Worm (Caenorhabditis elegans): ENCODE data around the gene C50E3.11.

The C50E3.11 gene

DNA sequence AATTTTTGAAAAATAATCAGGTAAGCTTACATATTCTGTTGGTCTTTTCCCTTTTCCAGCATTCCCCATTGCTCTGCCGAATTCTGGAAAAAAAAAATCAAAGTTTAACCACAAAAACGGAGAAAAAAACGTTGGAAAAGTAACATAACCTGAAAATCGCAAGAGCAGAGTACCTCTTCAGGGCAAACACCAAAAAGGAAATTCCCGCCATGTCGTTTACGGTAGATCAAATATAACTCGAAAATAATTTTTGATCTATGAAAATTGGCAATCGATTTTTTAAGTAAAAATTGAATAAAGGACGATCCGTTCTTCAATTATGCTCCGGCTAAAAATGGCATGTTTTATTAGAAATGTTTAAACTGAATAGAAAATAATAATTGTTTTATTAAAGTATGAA, at the start of gene C50E3.11:
Gene C50E3.11 (minus strand): TSS at position 83 of the 400 bp plus-strand sequence.
- TF ChIP-seq him-1 (tag; optimal IDR thresholded peaks at IDR 0.05) (no peak), dao-5 (tag; optimal IDR thresholded peaks at IDR 0.05) (no peak), W03F9.2 (tag; optimal IDR thresholded peaks at IDR 0.05) (no peak)

DNA sequence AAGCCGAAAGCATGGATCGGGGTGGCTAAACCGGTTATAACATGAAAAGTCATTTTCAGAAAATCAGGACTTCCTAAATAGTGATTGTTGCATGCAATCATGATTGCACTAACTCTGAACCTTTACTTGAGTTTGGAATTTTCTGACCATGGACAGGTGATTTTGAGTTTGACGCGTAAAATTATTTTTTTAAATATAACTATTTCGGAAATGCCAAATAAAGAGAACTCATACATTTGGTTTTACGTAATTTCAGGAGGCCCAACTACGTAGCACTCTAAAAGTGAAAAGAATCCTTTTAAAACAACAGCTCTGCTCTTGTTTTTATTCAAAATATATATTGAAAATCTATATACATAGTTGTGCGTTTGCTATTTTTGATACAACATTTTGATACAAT, 48.5 kb upstream of the C50E3.11 start, which contains the start of gene srh-234:
Gene srh-234 (minus strand): TSS at position 101 of the 400 bp plus-strand sequence.
- no peak for TF ChIP-seq him-1 (tag; optimal IDR thresholded peaks at IDR 0.05)

DNA sequence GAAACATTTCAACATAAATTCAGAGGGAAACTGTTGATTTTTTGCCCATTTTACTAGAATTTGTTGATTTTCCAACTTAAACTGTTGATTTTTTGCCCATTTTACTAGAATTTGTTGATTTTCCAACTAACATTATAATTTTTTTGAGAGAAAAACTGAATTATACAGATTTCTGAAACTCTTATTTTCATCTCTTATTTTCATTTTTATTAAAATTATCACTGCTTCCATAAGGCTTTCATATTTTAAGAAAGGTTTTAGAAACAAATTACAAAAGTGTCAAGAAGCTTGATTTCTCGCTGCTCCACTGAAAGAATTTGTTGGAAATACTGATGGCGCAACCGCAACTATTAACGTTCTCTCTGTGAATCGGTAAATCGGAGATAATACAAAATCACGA, 46.7 kb upstream of the C50E3.11 start:
- TF ChIP-seq him-1 (tag; optimal IDR thresholded peaks at IDR 0.05) (no peak), dao-5 (tag; optimal IDR thresholded peaks at IDR 0.05) (no peak), W03F9.2 (tag; optimal IDR thresholded peaks at IDR 0.05) (no peak)

DNA sequence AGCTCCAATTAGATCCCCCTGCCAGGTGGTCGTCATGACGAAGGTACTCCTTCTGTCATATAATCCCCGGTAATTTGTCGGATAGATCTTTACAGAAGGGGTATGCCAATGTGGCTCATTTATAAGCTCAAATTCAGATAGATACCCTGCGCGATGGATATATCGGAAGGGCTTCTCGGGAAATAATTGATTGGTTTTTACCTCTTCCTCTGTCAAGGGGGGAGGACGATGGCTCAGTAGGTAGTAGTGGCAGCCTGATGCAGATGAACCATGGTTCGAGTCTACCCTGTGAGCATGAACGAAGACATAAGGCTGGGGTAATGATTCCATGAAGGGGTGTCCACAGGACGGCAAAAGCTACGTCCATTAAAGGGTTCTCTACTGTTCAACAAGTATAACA, 43.9 kb upstream of the C50E3.11 start:
- TF ChIP-seq W03F9.2 (tag; optimal IDR thresholded peaks at IDR 0.05) (no peak), him-1 (tag; optimal IDR thresholded peaks at IDR 0.05) (no peak), dao-5 (tag; optimal IDR thresholded peaks at IDR 0.05) (no peak)

DNA sequence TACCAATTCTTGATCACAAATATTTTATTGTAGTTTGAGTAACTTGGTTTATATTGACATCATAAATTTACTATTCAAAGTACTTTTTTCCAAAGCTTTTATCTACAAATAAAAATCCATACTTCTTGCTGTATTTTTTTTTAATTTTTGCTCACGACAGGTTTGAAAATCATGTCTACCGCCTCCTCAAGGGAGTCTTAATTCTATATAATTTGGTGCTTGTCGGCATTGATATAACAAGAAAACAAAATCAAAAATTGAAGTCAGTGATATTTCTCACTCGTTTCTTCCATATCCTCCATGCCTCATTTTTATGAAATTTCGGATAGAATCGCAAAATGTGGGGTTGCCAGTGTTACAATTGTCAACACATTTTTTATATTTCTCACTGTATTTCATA, 42.2 kb upstream of the C50E3.11 start, which contains the start of gene str-47:
Gene str-47 (plus strand): TSS at position 301 of the 400 bp plus-strand sequence.
- TF ChIP-seq him-1 (tag; optimal IDR thresholded peaks at IDR 0.05) (no peak), dao-5 (tag; optimal IDR thresholded peaks at IDR 0.05) (no peak), W03F9.2 (tag; optimal IDR thresholded peaks at IDR 0.05) (no peak)

DNA sequence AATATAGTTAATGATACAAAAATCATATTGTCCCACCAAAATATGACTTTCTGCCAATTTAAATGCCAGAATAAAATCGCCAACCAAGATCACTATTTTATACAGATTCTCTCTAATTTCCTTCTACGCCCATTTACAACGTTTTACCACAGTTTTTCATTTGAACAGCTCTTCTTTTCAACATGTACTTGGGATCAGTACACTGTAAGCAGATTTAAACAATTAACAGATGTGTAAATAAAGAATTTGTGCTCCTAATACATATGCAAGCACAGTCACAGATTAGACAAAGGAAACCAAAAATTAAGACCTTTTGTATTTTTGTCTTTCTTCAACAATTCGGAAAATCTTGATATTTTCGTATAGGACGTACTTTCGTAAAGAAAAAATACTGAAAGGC, 40.1 kb upstream of the C50E3.11 start, which contains the start of gene F07C4.11:
Gene F07C4.11 (minus strand): TSS at position 101 of the 400 bp plus-strand sequence.
- TF ChIP-seq dao-5 (tag; optimal IDR thresholded peaks at IDR 0.05): no peak
- TF ChIP-seq W03F9.2 (tag; optimal IDR thresholded peaks at IDR 0.05): no peak
- no peak for TF ChIP-seq him-1 (tag; optimal IDR thresholded peaks at IDR 0.05)

DNA sequence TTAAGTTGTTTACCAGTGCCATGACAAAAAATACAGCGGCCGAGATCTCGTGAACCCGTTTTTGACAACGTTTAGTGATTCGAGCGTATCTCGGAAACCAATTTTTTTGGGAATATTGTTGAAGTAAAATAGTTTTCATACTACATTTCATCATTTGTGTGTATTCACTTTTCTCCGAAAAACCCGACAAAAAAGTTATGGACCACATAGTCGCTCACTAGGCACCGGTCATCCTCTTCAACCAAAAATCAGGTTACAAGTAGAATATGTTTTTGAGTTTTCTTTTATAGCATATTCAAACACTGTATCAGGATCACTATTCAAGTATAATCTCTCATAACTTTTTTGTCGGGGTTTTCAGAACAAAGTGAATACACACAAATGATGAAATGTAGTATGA, 38.4 kb upstream of the C50E3.11 start:
- TF ChIP-seq W03F9.2 (tag; optimal IDR thresholded peaks at IDR 0.05) (no peak), dao-5 (tag; optimal IDR thresholded peaks at IDR 0.05) (no peak), him-1 (tag; optimal IDR thresholded peaks at IDR 0.05) (no peak)

DNA sequence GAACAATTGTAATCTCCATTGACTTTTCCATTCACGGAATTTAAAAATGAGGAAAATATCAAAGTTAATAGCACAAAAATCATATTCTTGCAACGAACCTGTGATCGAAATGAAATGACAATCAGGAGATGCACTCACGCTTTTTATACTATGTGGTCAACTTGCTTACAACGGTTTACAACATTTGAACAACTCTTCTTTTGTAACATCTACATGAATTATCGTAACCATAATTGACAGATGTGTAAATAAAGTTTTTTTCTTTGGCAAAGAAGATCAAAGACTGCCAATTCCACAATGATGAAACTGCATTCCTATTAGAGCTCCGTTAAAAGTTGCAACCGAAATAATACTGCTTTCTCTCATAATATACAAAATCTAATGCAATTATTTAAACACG, 36.5 kb upstream of the C50E3.11 start, which contains the start of gene F07C4.10:
Gene F07C4.10 (minus strand): TSS at position 101 of the 400 bp plus-strand sequence.
- no peak for TF ChIP-seq him-1 (tag; optimal IDR thresholded peaks at IDR 0.05)
- TF ChIP-seq W03F9.2 (tag; optimal IDR thresholded peaks at IDR 0.05): no peak
- no peak for TF ChIP-seq dao-5 (tag; optimal IDR thresholded peaks at IDR 0.05)

DNA sequence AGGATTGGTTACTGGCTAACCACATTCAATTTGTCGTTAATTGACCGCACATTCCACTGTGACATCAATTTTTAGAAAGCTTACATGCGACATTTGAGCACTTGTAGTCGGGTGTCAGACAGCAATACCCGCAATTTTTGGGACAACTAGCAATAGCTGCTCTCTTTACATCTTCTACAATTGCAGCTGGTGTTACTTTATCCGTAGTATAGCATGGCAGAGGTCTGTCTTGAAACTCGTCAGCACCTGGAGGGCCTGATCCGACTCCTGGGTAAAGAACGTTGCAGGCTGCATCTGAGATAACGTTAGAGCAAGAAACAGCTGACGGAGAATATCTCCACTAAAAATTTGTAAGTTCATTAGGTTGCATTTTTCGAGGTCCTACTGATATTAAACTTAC, 36.1 kb upstream of the C50E3.11 start:
- TF ChIP-seq him-1 (tag; optimal IDR thresholded peaks at IDR 0.05): no peak
- no peak for TF ChIP-seq dao-5 (tag; optimal IDR thresholded peaks at IDR 0.05)
- no peak for TF ChIP-seq W03F9.2 (tag; optimal IDR thresholded peaks at IDR 0.05)

DNA sequence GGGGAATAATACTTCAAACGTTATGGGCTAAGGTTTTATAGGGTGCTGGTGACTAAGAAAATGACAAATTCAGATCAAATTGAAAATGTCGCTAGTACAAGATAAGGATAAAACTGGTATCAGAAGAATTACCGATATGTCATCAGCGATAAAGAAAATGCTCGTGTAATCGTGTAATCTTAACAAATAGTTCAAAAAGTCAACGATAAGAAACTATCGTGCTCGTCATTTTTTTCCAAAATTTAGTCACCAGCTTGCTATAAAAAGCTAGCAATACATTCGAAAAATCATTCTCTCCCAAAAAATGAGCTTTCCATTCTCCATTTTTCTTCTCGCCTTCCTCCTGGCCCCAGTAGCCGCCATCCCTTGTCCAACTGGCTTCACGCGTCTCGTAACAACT, 34.5 kb upstream of the C50E3.11 start, which contains the start of gene clec-45:
Gene clec-45 (plus strand): TSS at position 301 of the 400 bp plus-strand sequence.
- no peak for TF ChIP-seq him-1 (tag; optimal IDR thresholded peaks at IDR 0.05)
- TF ChIP-seq dao-5 (tag; optimal IDR thresholded peaks at IDR 0.05): no peak
- no peak for TF ChIP-seq W03F9.2 (tag; optimal IDR thresholded peaks at IDR 0.05)

DNA sequence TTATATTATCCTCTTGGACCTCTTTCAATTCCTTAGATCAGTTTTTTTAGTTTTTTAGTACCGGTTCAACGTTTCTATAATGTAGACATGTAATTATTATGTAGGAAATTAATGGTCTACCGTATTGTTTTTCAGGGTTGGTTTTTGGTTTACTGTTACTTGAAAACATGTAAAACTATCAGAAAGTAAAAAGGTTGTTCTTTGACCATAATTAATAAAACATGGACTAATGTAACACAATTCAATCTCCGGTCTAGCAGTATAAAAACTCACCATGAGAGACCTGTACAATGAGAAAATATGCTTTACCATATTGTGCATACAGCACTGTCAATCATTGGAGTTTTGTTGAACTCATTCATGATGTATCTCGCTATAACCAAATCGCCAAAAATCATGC, 32.2 kb upstream of the C50E3.11 start, which contains the start of gene srd-29:
Gene srd-29 (plus strand): TSS at position 301 of the 400 bp plus-strand sequence.
- TF ChIP-seq W03F9.2 (tag; optimal IDR thresholded peaks at IDR 0.05): no peak
- no peak for TF ChIP-seq him-1 (tag; optimal IDR thresholded peaks at IDR 0.05)
- TF ChIP-seq dao-5 (tag; optimal IDR thresholded peaks at IDR 0.05): no peak

DNA sequence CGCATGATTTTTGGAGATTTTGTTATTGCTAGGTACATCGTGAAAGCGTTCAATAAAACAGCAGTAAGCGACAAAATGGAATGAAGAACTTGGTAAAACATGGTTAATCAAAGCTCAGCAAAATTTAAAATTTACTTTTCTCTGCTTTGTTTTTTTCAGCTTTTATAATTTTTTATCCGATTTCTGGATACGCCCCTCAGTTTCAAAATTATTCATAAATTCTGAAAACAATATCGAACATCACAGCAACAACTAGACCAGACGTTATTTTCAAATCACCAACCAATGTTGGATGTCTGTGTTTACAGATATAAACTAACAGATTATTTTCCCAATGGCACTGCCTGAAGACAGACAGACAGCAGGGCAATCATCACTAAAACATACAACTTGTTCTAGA, 31.4 kb upstream of the C50E3.11 start, which contains the start of gene srd-31:
Gene srd-31 (minus strand): TSS at position 101 of the 400 bp plus-strand sequence.
- TF ChIP-seq him-1 (tag; optimal IDR thresholded peaks at IDR 0.05): no peak
- no peak for TF ChIP-seq dao-5 (tag; optimal IDR thresholded peaks at IDR 0.05)
- TF ChIP-seq W03F9.2 (tag; optimal IDR thresholded peaks at IDR 0.05): no peak

DNA sequence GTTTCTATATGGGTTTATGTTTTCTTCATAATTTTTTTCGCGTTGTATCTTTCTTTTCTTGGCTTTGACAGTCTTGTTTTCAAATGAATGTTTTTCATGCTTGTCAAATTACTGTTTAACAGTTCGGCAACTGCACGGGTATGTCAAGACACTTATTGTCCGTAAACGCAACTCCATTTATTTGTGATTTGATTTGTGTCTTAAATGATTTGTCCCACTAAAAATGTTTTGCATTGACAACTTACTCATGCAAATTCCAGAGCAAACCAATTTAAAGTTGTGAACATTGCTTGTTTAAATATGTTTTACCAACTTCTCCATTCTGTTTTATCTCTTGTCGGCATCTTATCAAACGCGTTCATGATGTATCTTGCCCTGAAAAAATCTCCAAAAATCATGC, 28.4 kb upstream of the C50E3.11 start, which contains the start of gene srd-25:
Gene srd-25 (plus strand): TSS at position 301 of the 400 bp plus-strand sequence.
- TF ChIP-seq W03F9.2 (tag; optimal IDR thresholded peaks at IDR 0.05): no peak
- no peak for TF ChIP-seq dao-5 (tag; optimal IDR thresholded peaks at IDR 0.05)
- no peak for TF ChIP-seq him-1 (tag; optimal IDR thresholded peaks at IDR 0.05)

DNA sequence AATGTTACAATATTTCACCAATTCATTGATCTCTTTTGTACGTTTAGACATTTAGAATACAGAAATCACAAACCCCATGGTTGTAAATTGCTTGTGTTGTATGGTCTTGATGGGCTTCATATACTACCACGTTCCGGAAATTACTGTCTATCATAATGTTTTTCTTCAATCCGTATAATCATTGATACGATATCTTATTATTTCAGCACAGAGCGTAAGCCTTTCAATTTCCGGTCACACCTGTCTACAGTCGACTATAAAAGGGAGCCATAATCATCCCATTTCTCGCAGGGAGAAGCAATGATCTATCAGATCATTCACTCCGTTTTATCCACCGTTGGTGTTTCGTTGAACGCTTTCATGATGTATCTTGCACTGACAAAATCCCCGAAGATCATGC, 26.2 kb upstream of the C50E3.11 start, which contains the start of gene srd-30:
Gene srd-30 (plus strand): TSS at position 301 of the 400 bp plus-strand sequence.
- no peak for TF ChIP-seq dao-5 (tag; optimal IDR thresholded peaks at IDR 0.05)
- TF ChIP-seq him-1 (tag; optimal IDR thresholded peaks at IDR 0.05): no peak
- TF ChIP-seq W03F9.2 (tag; optimal IDR thresholded peaks at IDR 0.05): no peak

DNA sequence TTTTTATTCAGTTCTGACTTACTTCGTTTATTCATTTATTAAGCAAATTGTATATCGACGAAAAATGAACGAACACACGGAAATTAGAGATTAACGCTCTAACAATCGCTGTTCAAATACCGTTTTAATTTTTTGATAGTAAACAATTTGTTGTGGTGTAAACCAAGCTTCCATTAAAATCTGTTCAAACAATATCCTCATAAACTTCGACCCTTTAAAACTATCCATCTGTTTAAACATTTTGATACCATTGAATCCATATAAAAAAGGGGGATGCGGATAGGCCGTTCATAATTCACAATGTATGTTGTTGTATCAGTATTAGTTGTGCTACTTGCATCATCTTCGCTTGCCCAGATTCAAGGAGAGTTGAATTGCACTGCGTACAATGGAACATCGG, 23.3 kb upstream of the C50E3.11 start, which contains the start of gene F07C4.6:
Gene F07C4.6 (plus strand): TSS at position 301 of the 400 bp plus-strand sequence.
- no peak for TF ChIP-seq dao-5 (tag; optimal IDR thresholded peaks at IDR 0.05)
- no peak for TF ChIP-seq W03F9.2 (tag; optimal IDR thresholded peaks at IDR 0.05)
- no peak for TF ChIP-seq him-1 (tag; optimal IDR thresholded peaks at IDR 0.05)

Measured in whole organism, L4/young adult.